Fruit fly (Drosophila melanogaster): Measurements from ENCODE around the gene prage.
A peak's percentile ranks its signal among the peaks of the same experiment; 100 is the strongest.

The prage gene

dm6 chrX:1877107-1877736, 103.7 kb downstream of the prage start, which contains the start of the genes CG14817 and CG14805 (continued):
- TF ChIP-seq repo (GFP tag; optimal IDR thresholded peaks at IDR 0.05) = peak; percentile 11
- peak; percentile 84 for TF ChIP-seq HHEX (GFP tag; optimal IDR thresholded peaks at IDR 0.05)
- no peak for TF ChIP-seq aop (GFP tag; IDR thresholded peaks at IDR 0.05)
- peak in 1 of 2 experiments; percentile 12 for TF ChIP-seq Hr51 (GFP tag; optimal IDR thresholded peaks at IDR 0.05)
- peak; percentile 66 for TF ChIP-seq grau (tag; optimal IDR thresholded peaks at IDR 0.05)
- peak; percentile 89 for TF ChIP-seq CG12659 (GFP tag; optimal IDR thresholded peaks at IDR 0.05)
- no peak for TF ChIP-seq cg (GFP tag; optimal IDR thresholded peaks at IDR 0.05)
- TF ChIP-seq CG10366 (GFP tag; IDR thresholded peaks at IDR 0.05) = peak; percentile 21; the same call in 1 of the 2 replicates
- TF ChIP-seq CG15011 (GFP tag; optimal IDR thresholded peaks at IDR 0.05) = no peak
- TF ChIP-seq psq (GFP tag; optimal IDR thresholded peaks at IDR 0.05) = no peak
- TF ChIP-seq CG2120 (GFP tag; optimal IDR thresholded peaks at IDR 0.05) = peak; percentile 7
- peak; percentile 70 for TF ChIP-seq Opbp (GFP tag; IDR thresholded peaks at IDR 0.05; ENCODE audit: partially characterized antibody)
- peak; percentile 53 for TF ChIP-seq CG18011 (GFP tag; optimal IDR thresholded peaks at IDR 0.05)
- TF ChIP-seq pzg (GFP tag; optimal IDR thresholded peaks at IDR 0.05) = peak; percentile 65
- peak; percentile 47 for TF ChIP-seq CG13424 (tag; optimal IDR thresholded peaks at IDR 0.05)
- TF ChIP-seq phol (tag; optimal IDR thresholded peaks at IDR 0.05) = peak; percentile 69
- TF ChIP-seq NC2β (GFP tag; optimal IDR thresholded peaks at IDR 0.05) = peak; percentile 65
- TF ChIP-seq Myb (GFP tag; optimal IDR thresholded peaks at IDR 0.05) = no peak
- peak; percentile 76 for TF ChIP-seq CG10147 (GFP tag; optimal IDR thresholded peaks at IDR 0.05)
- TF ChIP-seq CG3407 (GFP tag; optimal IDR thresholded peaks at IDR 0.05) = no peak
- peak; percentile 30 for TF ChIP-seq CG13624 (GFP tag; optimal IDR thresholded peaks at IDR 0.05)
- no peak for TF ChIP-seq CG11398 (GFP tag; optimal IDR thresholded peaks at IDR 0.05)
- TF ChIP-seq CG3838 (GFP tag; optimal IDR thresholded peaks at IDR 0.05) = no peak
- TF ChIP-seq so (GFP tag; IDR thresholded peaks at IDR 0.05) = 0 out of 3 replicates have a peak, but pooled peaks have one; percentile 29
- TF ChIP-seq Dp (GFP tag; optimal IDR thresholded peaks at IDR 0.05) = peak; percentile 27
- peak; percentile 22; the same call in 1 of the 2 replicates for TF ChIP-seq CG14014 (GFP tag; IDR thresholded peaks at IDR 0.05)
- TF ChIP-seq CG9437 (GFP tag; optimal IDR thresholded peaks at IDR 0.05) = peak; percentile 86
- peak; percentile 51 for TF ChIP-seq bigmax (GFP tag; optimal IDR thresholded peaks at IDR 0.05)
- TF ChIP-seq wek (GFP tag; optimal IDR thresholded peaks at IDR 0.05) = peak; percentile 85
- peak; percentile 81 for TF ChIP-seq HLHmδ (GFP tag; optimal IDR thresholded peaks at IDR 0.05)
- peak; percentile 68; the same call in 1 of the 2 replicates for TF ChIP-seq NFAT (GFP tag; IDR thresholded peaks at IDR 0.05)
- TF ChIP-seq Doc3 (GFP tag; IDR thresholded peaks at IDR 0.05; ENCODE audit: partially characterized antibody) = 0 out of 3 replicates have a peak, but pooled peaks have one; percentile 36
- peak; percentile 50; the same call in 1 of the 2 replicates for TF ChIP-seq Atf6 (GFP tag; IDR thresholded peaks at IDR 0.05)
- TF ChIP-seq lmd (GFP tag; IDR thresholded peaks at IDR 0.05) = peak; percentile 17; the same call in 1 of the 2 replicates
- peak; percentile 50 for TF ChIP-seq Lhr (GFP tag; optimal IDR thresholded peaks at IDR 0.05)
- TF ChIP-seq CG2875 (GFP tag; optimal IDR thresholded peaks at IDR 0.05) = peak; percentile 50
- no peak for TF ChIP-seq Sox102F (GFP tag; optimal IDR thresholded peaks at IDR 0.05)
- TF ChIP-seq dpn (GFP tag; optimal IDR thresholded peaks at IDR 0.05) = peak; percentile 11 to 26
- TF ChIP-seq Fer2 (tag; optimal IDR thresholded peaks at IDR 0.05) = peak; percentile 66
- peak; percentile 90 for TF ChIP-seq nom (GFP tag; optimal IDR thresholded peaks at IDR 0.05)
- TF ChIP-seq C15 (GFP tag; IDR thresholded peaks at IDR 0.05) = 0 out of 3 replicates have a peak, but pooled peaks have one; percentile 44
- peak; percentile 34 for TF ChIP-seq Xbp1 (GFP tag; optimal IDR thresholded peaks at IDR 0.05)
- peak; percentile 2 for TF ChIP-seq pb (GFP tag; optimal IDR thresholded peaks at IDR 0.05)
- TF ChIP-seq CG7372 (GFP tag; IDR thresholded peaks at IDR 0.05) = no peak
- peak; percentile 13 for TF ChIP-seq fu2 (GFP tag; optimal IDR thresholded peaks at IDR 0.05)
- peak; percentile 58 for TF ChIP-seq Side (GFP tag; optimal IDR thresholded peaks at IDR 0.05)
- no peak for TF ChIP-seq pho (GFP tag; optimal IDR thresholded peaks at IDR 0.05)
- TF ChIP-seq CG12299 (tag; optimal IDR thresholded peaks at IDR 0.05) = peak; percentile 81

All from whole organism, embryonic.